Worm (Caenorhabditis elegans) whole organism, L4 larva: ENCODE data around the gene unc-24.

Experiments used
- ama-1 ChIP-seq: fragments of 150-350 bp; optimal IDR thresholded peaks from 2 replicates; lab custom pipeline; 2014; ENCODE audit warnings: inconsistent platforms, mixed read lengths
- attf-4 ChIP-seq: sonication (generic microtip); optimal IDR thresholded peaks from 3 replicates; lab custom pipeline; 2017; ENCODE audit warnings: missing biosample characterization, missing genetic modification characterization
- nhr-28 ChIP-seq: fragments of 150-350 bp; optimal IDR thresholded peaks from 2 replicates; lab custom pipeline; 2014; ENCODE audit warnings: missing biosample characterization, missing genetic modification characterization

DNA sequence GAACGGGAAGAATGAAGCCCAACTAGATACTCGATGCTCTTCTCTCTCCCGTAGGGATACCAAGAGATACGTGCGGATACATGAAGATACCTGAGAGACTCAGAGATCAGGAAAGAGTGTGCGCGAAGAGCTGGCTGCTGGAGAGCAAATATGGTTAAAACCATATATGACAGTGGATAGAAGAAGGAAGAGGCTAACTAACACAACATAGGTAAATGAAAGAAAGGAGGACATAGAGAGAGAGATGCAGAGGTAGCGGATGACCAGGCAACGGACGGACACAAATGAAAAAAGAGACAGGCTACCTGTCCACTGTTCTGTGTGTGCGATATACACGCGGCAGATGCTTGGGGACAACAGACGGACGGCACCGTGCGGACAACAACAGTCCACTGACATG is 28.5 kb downstream of the unc-24 start:
- TF ChIP-seq nhr-28 (no peak), ama-1 (lab: Kevin White, UChicago) (no peak), attf-4 (tag; lab: Kevin White, UChicago) (no peak)
